Worm (Caenorhabditis elegans) whole organism, young adult: Measurements from ENCODE around the gene C17H12.3.

ENCODE experiments used
- B0336.3 ChIP-seq: fragments of 200-800 bp; sonication (Bioruptor generic); IDR thresholded peaks from 2 replicates; pipeline ENCODE4 v1.3.6; 2022; ENCODE audit warnings: missing genetic modification characterization, missing compliant biosample characterization
- D2030.7 ChIP-seq: fragments of 200-800 bp; sonication (Bioruptor generic); IDR thresholded peaks from 2 replicates; pipeline ENCODE4 v1.3.6; 2022; ENCODE audit warnings: missing genetic modification reagents, missing genetic modification characterization, missing compliant biosample characterization
- F23B12.7 ChIP-seq: sonication (generic microtip); optimal IDR thresholded peaks from 2 replicates; lab custom pipeline; 2017; ENCODE audit warnings: missing genetic modification characterization, mild to moderate bottlenecking, missing compliant biosample characterization, antibody characterized with exemption, moderate library complexity; ENCODE audit not compliant: insufficient read depth
- K11D2.4 ChIP-seq: fragments of 200-800 bp; sonication (Bioruptor generic); IDR thresholded peaks from 2 replicates; pipeline ENCODE4 v1.3.6; 2022; ENCODE audit warnings: missing genetic modification reagents, missing genetic modification characterization, missing compliant biosample characterization
- T26A5.8 ChIP-seq: sonication (generic microtip); optimal IDR thresholded peaks from 2 replicates; lab custom pipeline; 2016; ENCODE audit warnings: missing genetic modification characterization, missing compliant biosample characterization
- Y53G8AR.9 ChIP-seq: fragments of 200-800 bp; sonication (Bioruptor generic); conservative IDR thresholded peaks from 2 replicates; pipeline ENCODE4 v1.3.6; 2022; ENCODE audit warnings: missing genetic modification reagents, missing genetic modification characterization, missing compliant biosample characterization
- Y95B8A.8 ChIP-seq: fragments of 200-800 bp; sonication (Bioruptor generic); IDR thresholded peaks from 2 replicates; pipeline ENCODE4 v1.3.6; 2022; ENCODE audit warnings: missing genetic modification reagents, missing genetic modification characterization, missing compliant biosample characterization
- ZK185.1 ChIP-seq: sonication (generic microtip); optimal IDR thresholded peaks from 2 replicates; lab custom pipeline; 2016; ENCODE audit warnings: mild to moderate bottlenecking, missing genetic modification characterization, missing compliant biosample characterization; ENCODE audit not compliant: poor library complexity, severe bottlenecking
- attf-3 ChIP-seq: fragments of 200-800 bp; sonication (Bioruptor generic); conservative IDR thresholded peaks from 2 replicates; pipeline ENCODE4 v1.3.6; 2022; ENCODE audit warnings: missing genetic modification reagents, missing genetic modification characterization, missing compliant biosample characterization
- attf-6 ChIP-seq: fragments of 200-800 bp; sonication (Bioruptor generic); IDR thresholded peaks from 2 replicates; pipeline ENCODE4 v1.3.6; 2022; ENCODE audit warnings: missing genetic modification reagents, missing genetic modification characterization, missing compliant biosample characterization
- ccch-3 ChIP-seq: fragments of 200-800 bp; sonication (Bioruptor generic); optimal IDR thresholded peaks from 2 replicates; lab custom pipeline; 2018; ENCODE audit warnings: mild to moderate bottlenecking, missing genetic modification characterization, missing compliant biosample characterization
- cebp-1 ChIP-seq, 2 experiments: fragments of 200-800 bp in 1 of 2; sonication (Bioruptor generic) in 1 of 2; sonication (generic microtip) in 1 of 2; IDR thresholded peaks in 1 of 2; optimal IDR thresholded peaks in 1 of 2; 2 replicates each; pipeline versions ENCODE4 v1.3.6 to Lab custom; 2017 to 2022; ENCODE audit warnings: missing compliant biosample characterization in 2 of 2, missing genetic modification characterization in 2 of 2, mild to moderate bottlenecking in 1 of 2, missing genetic modification reagents in 1 of 2, moderate library complexity in 1 of 2
- ceh-27 ChIP-seq: fragments of 200-800 bp; sonication (Bioruptor generic); optimal IDR thresholded peaks from 2 replicates; lab custom pipeline; 2018; ENCODE audit warnings: mild to moderate bottlenecking, missing genetic modification characterization, moderate library complexity, missing compliant biosample characterization
- ceh-40 ChIP-seq: fragments of 200-800 bp; sonication (Bioruptor generic); IDR thresholded peaks from 2 replicates; pipeline ENCODE4 v1.3.6; 2022; ENCODE audit warnings: missing genetic modification characterization, missing compliant biosample characterization
- ceh-58 ChIP-seq: fragments of 200-800 bp; sonication (Bioruptor generic); IDR thresholded peaks from 2 replicates; pipeline ENCODE4 v1.3.6; 2022; ENCODE audit warnings: missing genetic modification characterization, missing compliant biosample characterization
- egrh-3 ChIP-seq: fragments of 200-800 bp; sonication (Bioruptor generic); IDR thresholded peaks from 2 replicates; pipeline ENCODE4 v1.3.6; 2022; ENCODE audit warnings: missing genetic modification reagents, missing genetic modification characterization, missing compliant biosample characterization
- ekl-4 ChIP-seq: fragments of 200-800 bp; sonication (Bioruptor generic); IDR thresholded peaks from 2 replicates; pipeline ENCODE4 v1.3.6; 2022; ENCODE audit warnings: missing genetic modification reagents, missing genetic modification characterization, missing compliant biosample characterization
- gei-17 ChIP-seq: fragments of 200-800 bp; sonication (Bioruptor generic); optimal IDR thresholded peaks from 2 replicates; lab custom pipeline; 2018; ENCODE audit warnings: mild to moderate bottlenecking, missing genetic modification characterization, missing compliant biosample characterization
- him-1 ChIP-seq: sonication (generic microtip); optimal IDR thresholded peaks from 2 replicates; lab custom pipeline; 2016; ENCODE audit warnings: missing genotype, missing genetic modification reagents, missing genetic modification characterization, missing compliant biosample characterization
- hmg-1.2 ChIP-seq: fragments of 200-800 bp; sonication (Bioruptor generic); IDR thresholded peaks from 2 replicates; pipeline ENCODE4 v1.3.6; 2022; ENCODE audit warnings: missing genetic modification reagents, missing genetic modification characterization, missing compliant biosample characterization
- hsf-1 ChIP-seq: fragments of 200-800 bp; sonication (Bioruptor generic); IDR thresholded peaks from 2 replicates; pipeline ENCODE4 v1.3.6; 2022; ENCODE audit warnings: missing genetic modification reagents, missing genetic modification characterization, missing compliant biosample characterization
- lag-1 ChIP-seq: fragments of 200-800 bp; sonication (Bioruptor generic); IDR thresholded peaks from 2 replicates; pipeline ENCODE4 v1.3.6; 2022; ENCODE audit warnings: missing genetic modification reagents, missing genetic modification characterization, missing compliant biosample characterization
- lin-26 ChIP-seq: fragments of 200-800 bp; sonication (Bioruptor generic); IDR thresholded peaks from 2 replicates; pipeline ENCODE4 v1.3.6; 2022; ENCODE audit warnings: missing genetic modification reagents, missing genetic modification characterization, missing compliant biosample characterization
- lir-1 ChIP-seq: fragments of 200-800 bp; sonication (Bioruptor generic); conservative IDR thresholded peaks from 2 replicates; pipeline ENCODE4 v1.3.6; 2022; ENCODE audit warnings: missing genetic modification reagents, missing genetic modification characterization, missing compliant biosample characterization
- lsy-27 ChIP-seq: sonication (generic microtip); optimal IDR thresholded peaks from 2 replicates; lab custom pipeline; 2017; ENCODE audit warnings: missing genetic modification characterization, mild to moderate bottlenecking, missing compliant biosample characterization, antibody characterized with exemption, missing genotype, borderline replicate concordance; ENCODE audit not compliant: insufficient read depth
- madf-6 ChIP-seq: fragments of 200-800 bp; sonication (Bioruptor generic); IDR thresholded peaks from 2 replicates; pipeline ENCODE4 v1.3.6; 2022; ENCODE audit warnings: missing genetic modification reagents, missing genetic modification characterization, missing compliant biosample characterization
- mel-28 ChIP-seq: sonication (generic microtip); optimal IDR thresholded peaks from 2 replicates; lab custom pipeline; 2016; ENCODE audit warnings: borderline replicate concordance, mild to moderate bottlenecking, missing genetic modification characterization, missing compliant biosample characterization
- mes-4 ChIP-seq: sonication (generic microtip); optimal IDR thresholded peaks from 2 replicates; lab custom pipeline; 2016; ENCODE audit warnings: missing genotype, missing genetic modification characterization, missing compliant biosample characterization
- nhr-120 ChIP-seq: fragments of 200-800 bp; sonication (Bioruptor generic); IDR thresholded peaks from 2 replicates; pipeline ENCODE4 v1.3.6; 2022; ENCODE audit warnings: missing genetic modification characterization, missing compliant biosample characterization
- nhr-27 ChIP-seq: fragments of 200-800 bp; sonication (Bioruptor generic); optimal IDR thresholded peaks from 2 replicates; lab custom pipeline; 2018; ENCODE audit warnings: mild to moderate bottlenecking, missing genetic modification characterization, moderate library complexity, missing compliant biosample characterization
- nhr-90 ChIP-seq: sonication (generic microtip); optimal IDR thresholded peaks from 2 replicates; lab custom pipeline; 2016; ENCODE audit warnings: missing genotype, mild to moderate bottlenecking, missing genetic modification characterization, missing compliant biosample characterization
- snpc-1.1 ChIP-seq: sonication (generic microtip); optimal IDR thresholded peaks from 2 replicates; lab custom pipeline; 2017; ENCODE audit warnings: missing genetic modification characterization, mild to moderate bottlenecking, missing compliant biosample characterization, antibody characterized with exemption, moderate library complexity, missing genotype, missing genetic modification reagents; ENCODE audit not compliant: insufficient read depth
- snpc-1.3 ChIP-seq: sonication (generic microtip); optimal IDR thresholded peaks from 2 replicates; lab custom pipeline; 2017; ENCODE audit warnings: missing genetic modification characterization, mild to moderate bottlenecking, missing compliant biosample characterization, antibody characterized with exemption, moderate library complexity, missing genotype, missing genetic modification reagents; ENCODE audit not compliant: insufficient read depth
- somi-1 ChIP-seq: fragments of 200-800 bp; sonication (Bioruptor generic); optimal IDR thresholded peaks from 2 replicates; lab custom pipeline; 2018; ENCODE audit warnings: mild to moderate bottlenecking, missing genetic modification characterization, missing compliant biosample characterization
- sptf-2 ChIP-seq: fragments of 200-800 bp; sonication (Bioruptor generic); optimal IDR thresholded peaks from 2 replicates; lab custom pipeline; 2018; ENCODE audit warnings: mild to moderate bottlenecking, missing genetic modification characterization, missing compliant biosample characterization
- tbx-9 ChIP-seq: sonication (generic microtip); optimal IDR thresholded peaks from 2 replicates; lab custom pipeline; 2016; ENCODE audit warnings: borderline replicate concordance, missing genetic modification characterization, inconsistent platforms, missing compliant biosample characterization
- unc-130 ChIP-seq: sonication (generic microtip); optimal IDR thresholded peaks from 2 replicates; lab custom pipeline; 2016; ENCODE audit warnings: missing genetic modification reagents, missing genetic modification characterization, missing compliant biosample characterization
- xnd-1 ChIP-seq: sonication (generic microtip); optimal IDR thresholded peaks from 2 replicates; lab custom pipeline; 2016; ENCODE audit warnings: missing genotype, missing genetic modification reagents, missing genetic modification characterization, missing compliant biosample characterization
- ztf-18 ChIP-seq: sonication (generic microtip); optimal IDR thresholded peaks from 2 replicates; lab custom pipeline; 2016; ENCODE audit warnings: missing genotype, mild to moderate bottlenecking, missing genetic modification characterization, missing compliant biosample characterization
- ztf-25 ChIP-seq: fragments of 200-800 bp; sonication (Bioruptor generic); IDR thresholded peaks from 2 replicates; pipeline ENCODE4 v1.3.6; 2022; ENCODE audit warnings: missing genetic modification reagents, missing genetic modification characterization, missing compliant biosample characterization

C17H12.3 gene

DNA sequence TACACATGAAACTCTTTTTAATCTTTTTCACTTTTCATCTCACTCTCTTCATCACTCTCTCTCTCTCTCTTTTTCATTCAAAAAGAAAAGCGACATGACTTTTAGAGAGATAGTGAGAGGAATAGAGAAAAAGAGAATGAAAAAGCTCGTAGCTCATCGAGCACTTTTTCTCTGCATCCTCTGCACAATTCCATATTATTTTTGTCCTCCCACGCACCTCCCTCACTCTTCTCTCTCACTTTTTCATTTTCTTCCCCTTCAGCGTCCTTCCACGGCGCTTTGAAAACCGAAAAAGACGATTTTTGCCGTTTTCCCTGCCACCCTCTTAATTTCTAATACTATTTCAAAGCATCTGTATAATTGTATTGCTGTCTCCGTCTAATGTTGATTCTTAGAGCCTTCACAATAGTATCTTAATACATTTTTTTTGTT lies 43.7 kb upstream of the C17H12.3 start (continued):
- TF ChIP-seq lag-1 (GFP tag; lab: Robert Waterston, UW) (no peak), hsf-1 (GFP tag; lab: Robert Waterston, UW) (no peak), ztf-25 (no peak), mes-4 (tag; lab: Kevin White, UChicago) (no peak), ztf-18 (tag; lab: Kevin White, UChicago) (peak; percentile 24), him-1 (tag; lab: Kevin White, UChicago) (no peak), snpc-1.1 (tag; lab: Kevin White, UChicago) (no peak), xnd-1 (tag; lab: Kevin White, UChicago) (no peak), unc-130 (no peak), Y95B8A.8 (GFP tag; lab: Robert Waterston, UW) (no peak), hmg-1.2 (GFP tag; lab: Robert Waterston, UW) (peak; percentile 77), nhr-90 (tag; lab: Kevin White, UChicago) (no peak), D2030.7 (GFP tag; lab: Robert Waterston, UW) (no peak), attf-6 (GFP tag; lab: Robert Waterston, UW) (no peak), somi-1 (GFP tag; lab: Kevin White, UChicago) (peak; percentile 78), gei-17 (peak; percentile 20), egrh-3 (no peak), snpc-1.3 (tag; lab: Kevin White, UChicago) (no peak), ZK185.1 (tag; lab: Kevin White, UChicago) (peak; percentile 21), cebp-1 (GFP tag; IDR thresholded peaks at IDR 0.05; lab: Robert Waterston, UW) (no peak), cebp-1 (tag; optimal IDR thresholded peaks at IDR 0.05; lab: Kevin White, UChicago) (peak; percentile 75), ceh-27 (GFP tag; lab: Kevin White, UChicago) (peak; percentile 45), nhr-120 (GFP tag; lab: Robert Waterston, UW) (no peak), ceh-58 (no peak), mel-28 (no peak), Y53G8AR.9 (GFP tag; lab: Robert Waterston, UW) (no peak), ccch-3 (GFP tag; lab: Kevin White, UChicago) (no peak), lin-26 (GFP tag; lab: Robert Waterston, UW) (no peak), K11D2.4 (GFP tag; lab: Robert Waterston, UW) (peak; percentile 69), ekl-4 (GFP tag; lab: Robert Waterston, UW) (no peak), tbx-9 (tag; lab: Kevin White, UChicago) (no peak), T26A5.8 (tag; lab: Kevin White, UChicago) (no peak), ceh-40 (GFP tag; lab: Robert Waterston, UW) (no peak), lir-1 (GFP tag; lab: Robert Waterston, UW) (no peak), sptf-2 (GFP tag; lab: Kevin White, UChicago) (no peak), B0336.3 (peak; percentile 76), F23B12.7 (no peak), lsy-27 (tag; lab: Kevin White, UChicago) (no peak), nhr-27 (tag; lab: Kevin White, UChicago) (no peak), attf-3 (0 out of 2 replicates have a peak, but pooled peaks have one; percentile 10), madf-6 (GFP tag; lab: Robert Waterston, UW) (no peak)
